Worm (Caenorhabditis elegans) whole organism, L1 larva: ENCODE results near the gene srd-38.

ENCODE experiments used
- C04F5.9 ChIP-seq: sonication (generic microtip); optimal IDR thresholded peaks from 2 replicates; lab custom pipeline; 2016; ENCODE audit warnings: missing genetic modification characterization, missing compliant biosample characterization
- C34B4.2 ChIP-seq: sonication (generic microtip); optimal IDR thresholded peaks from 2 replicates; lab custom pipeline; 2017; ENCODE audit warnings: mild to moderate bottlenecking, missing genetic modification characterization, missing compliant biosample characterization
- F16B12.6 ChIP-seq: fragments of 150-350 bp; optimal IDR thresholded peaks from 2 replicates; lab custom pipeline; 2014; ENCODE audit warnings: missing biosample characterization, missing genetic modification characterization
- aly-2 ChIP-seq: fragments of 150-350 bp; optimal IDR thresholded peaks from 2 replicates; lab custom pipeline; 2014; ENCODE audit warnings: missing biosample characterization, missing genetic modification characterization
- ama-1 ChIP-seq: fragments of 150-350 bp; optimal IDR thresholded peaks from 2 replicates; lab custom pipeline; 2014
- blmp-1 ChIP-seq: fragments of 150-350 bp; optimal IDR thresholded peaks from 2 replicates; lab custom pipeline; 2014; ENCODE audit warnings: missing biosample characterization, missing genetic modification characterization
- ceh-8 ChIP-seq: fragments of 200-800 bp; sonication (Bioruptor generic); optimal IDR thresholded peaks from 2 replicates; lab custom pipeline; 2018; ENCODE audit warnings: mild to moderate bottlenecking, missing genetic modification characterization, moderate library complexity, missing compliant biosample characterization
- ceh-88 ChIP-seq: fragments of 200-800 bp; sonication (Bioruptor generic); IDR thresholded peaks from 2 replicates; pipeline ENCODE4 v1.3.6; 2022; ENCODE audit warnings: missing genetic modification characterization, missing compliant biosample characterization
- ceh-90 ChIP-seq: sonication (generic microtip); optimal IDR thresholded peaks from 2 replicates; lab custom pipeline; 2016; ENCODE audit warnings: missing genetic modification characterization, missing compliant biosample characterization
- dpl-1 ChIP-seq, 3 experiments: fragments of 150-350 bp in 2 of 3; sonication (generic microtip) in 1 of 3; optimal IDR thresholded peaks; 2 replicates each; lab custom pipeline; 2014 to 2017; ENCODE audit warnings: missing biosample characterization in 3 of 3, missing genetic modification characterization in 3 of 3, missing genetic modification reagents in 3 of 3
- dsc-1 ChIP-seq: sonication (generic microtip); optimal IDR thresholded peaks from 2 replicates; lab custom pipeline; 2016; ENCODE audit warnings: mild to moderate bottlenecking, missing genetic modification characterization, missing compliant biosample characterization
- egl-13 ChIP-seq: sonication (generic microtip); optimal IDR thresholded peaks from 2 replicates; lab custom pipeline; 2016; ENCODE audit warnings: missing genotype, missing genetic modification reagents, missing genetic modification characterization, missing compliant biosample characterization
- egl-27 ChIP-seq, 2 experiments: fragments of 150-350 bp in 1 of 2; sonication (generic microtip); optimal IDR thresholded peaks; 3 replicates each; lab custom pipeline; 2017 to 2018; ENCODE audit warnings: missing biosample characterization in 2 of 2, missing genetic modification characterization in 2 of 2, missing genetic modification reagents in 2 of 2
- elt-3 ChIP-seq, 6 experiments: fragments of 150-350 bp in 1 of 6; sonication (generic microtip); optimal IDR thresholded peaks; 2 replicates each; lab custom pipeline; 2017 to 2018; ENCODE audit warnings: missing biosample characterization in 6 of 6, missing genetic modification characterization in 6 of 6, inconsistent platforms in 1 of 6
- fkh-4 ChIP-seq: sonication (generic microtip); optimal IDR thresholded peaks from 2 replicates; lab custom pipeline; 2016; ENCODE audit warnings: missing compliant biosample characterization, missing genetic modification characterization, borderline replicate concordance
- fkh-8 ChIP-seq: sonication (generic microtip); optimal IDR thresholded peaks from 2 replicates; lab custom pipeline; 2016; ENCODE audit warnings: mild to moderate bottlenecking, missing genetic modification characterization, missing compliant biosample characterization
- grh-1 ChIP-seq: fragments of 200-800 bp; sonication (Bioruptor generic); IDR thresholded peaks from 2 replicates; pipeline ENCODE4 v1.3.6; 2022; ENCODE audit warnings: missing genetic modification reagents, missing genetic modification characterization, missing compliant biosample characterization
- irx-1 ChIP-seq: sonication (generic microtip); optimal IDR thresholded peaks from 2 replicates; lab custom pipeline; 2016; ENCODE audit warnings: missing genetic modification characterization, missing compliant biosample characterization
- isw-1 ChIP-seq: fragments of 200-800 bp; sonication (Bioruptor generic); IDR thresholded peaks from 2 replicates; pipeline ENCODE4 v1.3.6; 2022; ENCODE audit warnings: missing genetic modification characterization, missing compliant biosample characterization
- jun-1 ChIP-seq: fragments of 150-350 bp; optimal IDR thresholded peaks from 2 replicates; lab custom pipeline; 2014; ENCODE audit warnings: missing biosample characterization, missing genetic modification reagents, missing genetic modification characterization
- lin-13 ChIP-seq: fragments of 150-350 bp; optimal IDR thresholded peaks from 2 replicates; lab custom pipeline; 2014; ENCODE audit warnings: missing biosample characterization, missing genetic modification reagents, missing genetic modification characterization
- lin-14 ChIP-seq: fragments of 200-800 bp; sonication (Bioruptor generic); optimal IDR thresholded peaks from 2 replicates; lab custom pipeline; 2018; ENCODE audit warnings: mild to moderate bottlenecking, missing genetic modification characterization, moderate library complexity, missing compliant biosample characterization
- lin-35 ChIP-seq, 2 experiments: fragments of 150-350 bp; optimal IDR thresholded peaks; 2 replicates each; lab custom pipeline; 2014; ENCODE audit warnings: missing biosample characterization in 2 of 2, missing genetic modification characterization in 2 of 2, missing genetic modification reagents in 2 of 2
- lir-3 ChIP-seq: sonication (generic microtip); optimal IDR thresholded peaks from 2 replicates; lab custom pipeline; 2016; ENCODE audit warnings: mild to moderate bottlenecking, missing genetic modification characterization, moderate library complexity, missing compliant biosample characterization; ENCODE audit not compliant: poor library complexity
- mab-9 ChIP-seq: fragments of 200-800 bp; sonication (Bioruptor generic); IDR thresholded peaks from 2 replicates; pipeline ENCODE4 v1.3.6; 2022; ENCODE audit warnings: missing genetic modification reagents, missing genetic modification characterization, missing compliant biosample characterization
- mdl-1 ChIP-seq, 2 experiments: fragments of 150-350 bp; optimal IDR thresholded peaks; 2 replicates each; lab custom pipeline; 2014 to 2017; ENCODE audit warnings: missing biosample characterization in 2 of 2, missing genetic modification characterization in 2 of 2, inconsistent platforms in 1 of 2
- mef-2 ChIP-seq: fragments of 150-350 bp; optimal IDR thresholded peaks from 2 replicates; lab custom pipeline; 2014; ENCODE audit warnings: missing biosample characterization, missing genetic modification characterization
- nhr-11 ChIP-seq: fragments of 150-350 bp; optimal IDR thresholded peaks from 2 replicates; lab custom pipeline; 2014; ENCODE audit warnings: missing biosample characterization, missing genetic modification characterization
- nhr-12 ChIP-seq: sonication (generic microtip); optimal IDR thresholded peaks from 2 replicates; lab custom pipeline; 2017; ENCODE audit warnings: missing biosample characterization, missing genetic modification characterization
- nhr-19 ChIP-seq: fragments of 200-800 bp; sonication (Bioruptor generic); conservative IDR thresholded peaks from 2 replicates; pipeline ENCODE4 v1.3.6; 2022; ENCODE audit warnings: missing genetic modification characterization, missing compliant biosample characterization
- nhr-20 ChIP-seq: sonication (generic microtip); optimal IDR thresholded peaks from 2 replicates; lab custom pipeline; 2016; ENCODE audit warnings: mild to moderate bottlenecking, missing genetic modification characterization, missing compliant biosample characterization
- nhr-237 ChIP-seq: fragments of 150-350 bp; optimal IDR thresholded peaks from 2 replicates; lab custom pipeline; 2014; ENCODE audit warnings: missing biosample characterization, missing genetic modification characterization
- nhr-28 ChIP-seq: fragments of 150-350 bp; optimal IDR thresholded peaks from 2 replicates; lab custom pipeline; 2014; ENCODE audit warnings: missing biosample characterization, missing genetic modification characterization
- nhr-71 ChIP-seq: sonication (generic microtip); optimal IDR thresholded peaks from 2 replicates; lab custom pipeline; 2016; ENCODE audit warnings: mild to moderate bottlenecking, missing genetic modification characterization, moderate library complexity, missing compliant biosample characterization
- nhr-76 ChIP-seq: sonication (generic microtip); optimal IDR thresholded peaks from 2 replicates; lab custom pipeline; 2017; ENCODE audit warnings: missing biosample characterization, missing genetic modification characterization
- nhr-77 ChIP-seq: fragments of 150-350 bp; optimal IDR thresholded peaks from 2 replicates; lab custom pipeline; 2014; ENCODE audit warnings: missing biosample characterization, missing genetic modification characterization
- nhr-85 ChIP-seq: sonication (generic microtip); peaks from one replicate; lab custom pipeline; 2016; ENCODE audit warnings: missing genetic modification characterization, inconsistent platforms, missing compliant biosample characterization
- pag-3 ChIP-seq: sonication (generic microtip); optimal IDR thresholded peaks from 2 replicates; lab custom pipeline; 2017; ENCODE audit warnings: missing genetic modification characterization, mild to moderate bottlenecking, missing compliant biosample characterization, antibody characterized with exemption, borderline replicate concordance; ENCODE audit not compliant: insufficient read depth
- rnt-1 ChIP-seq: sonication (generic microtip); optimal IDR thresholded peaks from 2 replicates; lab custom pipeline; 2016; ENCODE audit warnings: mild to moderate bottlenecking, missing genetic modification characterization, moderate library complexity, missing compliant biosample characterization
- snpc-4 ChIP-seq: fragments of 150-350 bp; optimal IDR thresholded peaks from 2 replicates; lab custom pipeline; 2014; ENCODE audit warnings: missing biosample characterization, missing genetic modification characterization
- snu-23 ChIP-seq: sonication (generic microtip); optimal IDR thresholded peaks from 2 replicates; lab custom pipeline; 2016; ENCODE audit warnings: missing genetic modification characterization, missing compliant biosample characterization
- sox-4 ChIP-seq: sonication (generic microtip); optimal IDR thresholded peaks from 2 replicates; lab custom pipeline; 2016; ENCODE audit warnings: missing genetic modification characterization, missing compliant biosample characterization
- sptf-1 ChIP-seq: fragments of 150-350 bp; optimal IDR thresholded peaks from 2 replicates; lab custom pipeline; 2014; ENCODE audit warnings: missing biosample characterization, missing genetic modification characterization
- swsn-7 ChIP-seq: sonication (generic microtip); optimal IDR thresholded peaks from 2 replicates; lab custom pipeline; 2016; ENCODE audit warnings: missing genetic modification characterization, missing compliant biosample characterization
- tbx-2 ChIP-seq: sonication (generic microtip); optimal IDR thresholded peaks from 2 replicates; lab custom pipeline; 2016; ENCODE audit warnings: missing genetic modification characterization, missing compliant biosample characterization
- tlp-1 ChIP-seq: fragments of 150-350 bp; optimal IDR thresholded peaks from 2 replicates; lab custom pipeline; 2014; ENCODE audit warnings: missing biosample characterization, missing genetic modification characterization
- unc-130 ChIP-seq: fragments of 150-350 bp; optimal IDR thresholded peaks from 2 replicates; lab custom pipeline; 2017; ENCODE audit warnings: missing biosample characterization, missing genetic modification characterization, inconsistent platforms
- unc-62 ChIP-seq: fragments of 150-350 bp; optimal IDR thresholded peaks from 2 replicates; lab custom pipeline; 2014; ENCODE audit warnings: missing biosample characterization, missing genetic modification reagents, missing genetic modification characterization
- unc-86 ChIP-seq: sonication (generic microtip); optimal IDR thresholded peaks from 2 replicates; lab custom pipeline; 2016; ENCODE audit warnings: missing genetic modification characterization, missing compliant biosample characterization
- xbp-1 ChIP-seq: sonication (generic microtip); optimal IDR thresholded peaks from 2 replicates; lab custom pipeline; 2016; ENCODE audit warnings: missing genetic modification characterization, missing compliant biosample characterization
- zag-1 ChIP-seq: fragments of 150-350 bp; optimal IDR thresholded peaks from 2 replicates; lab custom pipeline; 2014; ENCODE audit warnings: missing biosample characterization, missing genetic modification characterization
- zip-4 ChIP-seq: fragments of 200-800 bp; sonication (Bioruptor generic); optimal IDR thresholded peaks from 2 replicates; lab custom pipeline; 2018; ENCODE audit warnings: mild to moderate bottlenecking, missing genetic modification characterization, moderate library complexity, missing compliant biosample characterization
- ztf-11 ChIP-seq, 2 experiments: sonication (generic microtip); optimal IDR thresholded peaks; 2 replicates each; lab custom pipeline; 2016 to 2017; ENCODE audit warnings: missing genetic modification characterization in 2 of 2, missing biosample characterization in 1 of 2, missing compliant biosample characterization in 1 of 2

The srd-38 gene

DNA sequence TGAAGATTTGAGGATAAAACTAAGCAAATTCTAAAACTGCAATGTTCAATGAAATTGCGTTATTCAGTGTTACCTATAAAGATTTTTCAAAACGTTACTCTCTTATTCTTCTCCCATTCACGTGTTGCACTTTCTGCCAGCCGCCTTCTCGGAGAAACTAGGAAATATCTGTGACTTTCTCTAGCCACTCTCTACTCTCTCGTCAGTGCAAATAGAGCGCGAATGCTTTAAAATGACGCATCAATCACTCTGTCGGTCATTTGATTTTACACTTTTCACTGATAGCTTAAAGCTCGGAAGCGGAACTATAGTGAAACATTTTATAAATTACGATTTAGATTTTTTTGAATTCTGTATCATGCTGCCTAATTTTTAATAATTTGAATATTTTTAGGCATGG, 37.3 kb downstream of the srd-38 start (continued):
- TF ChIP-seq ceh-88 (GFP tag; lab: Robert Waterston, UW), result no peak
- no peak for TF ChIP-seq nhr-12 (tag; lab: Kevin White, UChicago)
- no peak for TF ChIP-seq zip-4
- peak; percentile 96 for TF ChIP-seq nhr-71 (tag; lab: Kevin White, UChicago)
- TF ChIP-seq nhr-28 (tag; lab: Kevin White, UChicago), result no peak
- TF ChIP-seq sptf-1 (tag; lab: Kevin White, UChicago), result no peak
- TF ChIP-seq rnt-1 (tag; lab: Kevin White, UChicago), result peak; percentile 89
- peak; percentile 65 for TF ChIP-seq nhr-77
- peak; percentile 53 for TF ChIP-seq snpc-4 (tag; lab: Kevin White, UChicago)
- no peak for TF ChIP-seq mab-9
- TF ChIP-seq nhr-11, result no peak
- TF ChIP-seq zag-1 (tag; lab: Kevin White, UChicago), result no peak
- peak; percentile 64 for TF ChIP-seq unc-62 (GFP tag; lab: Kevin White, UChicago)
- peak; percentile 90 for TF ChIP-seq blmp-1 (tag; lab: Kevin White, UChicago)
- no peak for TF ChIP-seq ceh-90 (tag; lab: Kevin White, UChicago)
- peak; percentile 78 for TF ChIP-seq lin-13
- no peak for TF ChIP-seq ama-1 (lab: Kevin White, UChicago)
- peak in 1 of 2 experiments; percentile 94 for TF ChIP-seq mdl-1 (tag; optimal IDR thresholded peaks at IDR 0.05; lab: Kevin White, UChicago)
- TF ChIP-seq fkh-8, result peak; percentile 82
- no peak for TF ChIP-seq ztf-11 (tag; optimal IDR thresholded peaks at IDR 0.05; lab: Kevin White, UChicago)
- TF ChIP-seq lin-35 (GFP tag; optimal IDR thresholded peaks at IDR 0.05; lab: Kevin White, UChicago), result peak; percentile 65 to 83
- no peak for TF ChIP-seq fkh-4 (tag; lab: Kevin White, UChicago)
- TF ChIP-seq egl-13 (tag; lab: Kevin White, UChicago), result no peak
- TF ChIP-seq irx-1, result peak; percentile 56
- TF ChIP-seq dpl-1 (GFP tag; optimal IDR thresholded peaks at IDR 0.05; lab: Kevin White, UChicago), result peak; percentile 50 to 64 (median 59)
- TF ChIP-seq swsn-7 (tag; lab: Kevin White, UChicago), result peak; percentile 74
- TF ChIP-seq lin-14 (GFP tag; lab: Kevin White, UChicago), result peak; percentile 96
- TF ChIP-seq mef-2, result peak; percentile 47
- peak; percentile 76 for TF ChIP-seq xbp-1 (tag; lab: Kevin White, UChicago)
- no peak for TF ChIP-seq sox-4 (tag; lab: Kevin White, UChicago)
- TF ChIP-seq unc-130 (tag; lab: Kevin White, UChicago), result peak; percentile 92
- peak; percentile 93 for TF ChIP-seq pag-3
- TF ChIP-seq grh-1 (GFP tag; lab: Robert Waterston, UW), result no peak
- peak; percentile 94 for TF ChIP-seq snu-23 (GFP tag; lab: Kevin White, UChicago)
- peak; percentile 88 for TF ChIP-seq nhr-85
- no peak for TF ChIP-seq tlp-1 (tag; lab: Kevin White, UChicago)
- TF ChIP-seq unc-86 (tag; lab: Kevin White, UChicago), result no peak
- TF ChIP-seq jun-1 (tag; lab: Kevin White, UChicago), result peak; percentile 74
- TF ChIP-seq nhr-76 (tag; lab: Kevin White, UChicago), result no peak
- peak; percentile 19 for TF ChIP-seq nhr-237 (tag; lab: Kevin White, UChicago)
- peak; percentile 89 for TF ChIP-seq nhr-19 (GFP tag; lab: Robert Waterston, UW)
- TF ChIP-seq dsc-1 (tag; lab: Kevin White, UChicago), result peak; percentile 36
- TF ChIP-seq C04F5.9, result no peak
- no peak for TF ChIP-seq ceh-8 (GFP tag; lab: Kevin White, UChicago)
- peak; percentile 52 to 60 for TF ChIP-seq egl-27 (tag; optimal IDR thresholded peaks at IDR 0.05; lab: Kevin White, UChicago)
- no peak for TF ChIP-seq F16B12.6
- TF ChIP-seq C34B4.2, result no peak
- peak in 5 of 6 experiments; percentile 13 to 84 (median 76) for TF ChIP-seq elt-3 (tag; optimal IDR thresholded peaks at IDR 0.05; lab: Kevin White, UChicago)
- peak; percentile 14; the same call in 1 of the 2 replicates for TF ChIP-seq isw-1 (GFP tag; lab: Robert Waterston, UW)
- peak; percentile 83 for TF ChIP-seq tbx-2 (tag; lab: Kevin White, UChicago)
- TF ChIP-seq lir-3, result peak; percentile 42
- TF ChIP-seq aly-2 (tag; lab: Kevin White, UChicago), result no peak
- TF ChIP-seq nhr-20 (tag; lab: Kevin White, UChicago), result peak; percentile 93
- TF ChIP-seq, all 84 proteins: peak for 44
